Worm (Caenorhabditis elegans): Measurements from ENCODE around the gene prp-8.

ce11 chrIII:8158140-8158786 is 5.9 kb upstream of the prp-8 start, which contains the start of gene atg-13:
- no peak for TF ChIP-seq ama-1 (optimal IDR thresholded peaks at IDR 0.05)
- no peak for TF ChIP-seq ama-1 (GFP tag; optimal IDR thresholded peaks at IDR 0.05)
- TF ChIP-seq F52B5.7 (tag; optimal IDR thresholded peaks at IDR 0.05) = no peak
- no peak for TF ChIP-seq hlh-26 (GFP tag; conservative IDR thresholded peaks at IDR 0.05)
- TF ChIP-seq unc-130 (GFP tag; optimal IDR thresholded peaks at IDR 0.05) = no peak
- TF ChIP-seq Y53G8AR.9 (GFP tag; conservative IDR thresholded peaks at IDR 0.05) = no peak
- TF ChIP-seq lsy-27 (tag; optimal IDR thresholded peaks at IDR 0.05; ENCODE audit: borderline replicate concordance, insufficient read depth) = no peak
- TF ChIP-seq Y56A3A.18 (GFP tag; IDR thresholded peaks at IDR 0.05) = no peak
- TF ChIP-seq lin-35 (GFP tag; optimal IDR thresholded peaks at IDR 0.05) = no peak
- TF ChIP-seq F39B2.1 (GFP tag; IDR thresholded peaks at IDR 0.05) = no peak
- TF ChIP-seq C17E4.6 (GFP tag; IDR thresholded peaks at IDR 0.05) = no peak
- TF ChIP-seq B0035.1 (tag; optimal IDR thresholded peaks at IDR 0.05) = no peak
- TF ChIP-seq ceh-100 (GFP tag; IDR thresholded peaks at IDR 0.05) = no peak
- TF ChIP-seq ceh-40 (GFP tag; IDR thresholded peaks at IDR 0.05) = no peak

Data from whole organism, young adult.